Worm (Caenorhabditis elegans) whole organism, L1 larva: ENCODE results near the gene srh-88.
"Not testable (repeated sequence)": the region's sequence is repeated elsewhere in the genome, so short reads cannot be mapped to it uniquely, and the experiment has no call there.

ENCODE experiments used
- C34B4.2 ChIP-seq: sonication (generic microtip); optimal IDR thresholded peaks from 2 replicates; lab custom pipeline; 2017; ENCODE audit warnings: mild to moderate bottlenecking, missing genetic modification characterization, missing compliant biosample characterization
- aha-1 ChIP-seq: fragments of 150-350 bp; optimal IDR thresholded peaks from 2 replicates; lab custom pipeline; 2014; ENCODE audit warnings: missing biosample characterization, missing genetic modification characterization
- aly-2 ChIP-seq: fragments of 150-350 bp; optimal IDR thresholded peaks from 2 replicates; lab custom pipeline; 2014; ENCODE audit warnings: missing biosample characterization, missing genetic modification characterization
- blmp-1 ChIP-seq: fragments of 150-350 bp; optimal IDR thresholded peaks from 2 replicates; lab custom pipeline; 2014; ENCODE audit warnings: missing biosample characterization, missing genetic modification characterization
- ceh-8 ChIP-seq: fragments of 200-800 bp; sonication (Bioruptor generic); optimal IDR thresholded peaks from 2 replicates; lab custom pipeline; 2018; ENCODE audit warnings: mild to moderate bottlenecking, missing genetic modification characterization, moderate library complexity, missing compliant biosample characterization
- ces-1 ChIP-seq: fragments of 150-350 bp; optimal IDR thresholded peaks from 2 replicates; lab custom pipeline; 2014; ENCODE audit warnings: missing biosample characterization, missing genetic modification reagents, missing genetic modification characterization
- dpl-1 ChIP-seq, 3 experiments: fragments of 150-350 bp in 2 of 3; sonication (generic microtip) in 1 of 3; optimal IDR thresholded peaks; 2 replicates each; lab custom pipeline; 2014 to 2017; ENCODE audit warnings: missing biosample characterization in 3 of 3, missing genetic modification characterization in 3 of 3, missing genetic modification reagents in 3 of 3
- efl-3 ChIP-seq: fragments of 200-800 bp; sonication (Bioruptor generic); optimal IDR thresholded peaks from 2 replicates; lab custom pipeline; 2018; ENCODE audit warnings: mild to moderate bottlenecking, missing genetic modification characterization, missing compliant biosample characterization
- egl-13 ChIP-seq: sonication (generic microtip); optimal IDR thresholded peaks from 2 replicates; lab custom pipeline; 2016; ENCODE audit warnings: missing genotype, missing genetic modification reagents, missing genetic modification characterization, missing compliant biosample characterization
- egl-27 ChIP-seq, 2 experiments: fragments of 150-350 bp in 1 of 2; sonication (generic microtip); optimal IDR thresholded peaks; 3 replicates each; lab custom pipeline; 2017 to 2018; ENCODE audit warnings: missing biosample characterization in 2 of 2, missing genetic modification characterization in 2 of 2, missing genetic modification reagents in 2 of 2
- elt-2 ChIP-seq: sonication (generic microtip); optimal IDR thresholded peaks from 2 replicates; lab custom pipeline; 2016; ENCODE audit warnings: missing genetic modification characterization, mild to moderate bottlenecking, inconsistent platforms, missing compliant biosample characterization, missing genetic modification reagents
- fkh-8 ChIP-seq: sonication (generic microtip); optimal IDR thresholded peaks from 2 replicates; lab custom pipeline; 2016; ENCODE audit warnings: mild to moderate bottlenecking, missing genetic modification characterization, missing compliant biosample characterization
- fos-1 ChIP-seq: fragments of 150-350 bp; optimal IDR thresholded peaks from 2 replicates; lab custom pipeline; 2014; ENCODE audit warnings: missing biosample characterization, missing genetic modification characterization
- grh-1 ChIP-seq: fragments of 200-800 bp; sonication (Bioruptor generic); IDR thresholded peaks from 2 replicates; pipeline ENCODE4 v1.3.6; 2022; ENCODE audit warnings: missing genetic modification reagents, missing genetic modification characterization, missing compliant biosample characterization
- hlh-17 ChIP-seq: fragments of 200-800 bp; sonication (Bioruptor generic); optimal IDR thresholded peaks from 2 replicates; lab custom pipeline; 2018; ENCODE audit warnings: missing genetic modification characterization, mild to moderate bottlenecking, missing compliant biosample characterization, moderate library complexity, borderline replicate concordance
- hlh-4 ChIP-seq: sonication (generic microtip); optimal IDR thresholded peaks from 2 replicates; lab custom pipeline; 2016; ENCODE audit warnings: mild to moderate bottlenecking, missing genetic modification characterization, missing compliant biosample characterization
- hpl-2 ChIP-seq: fragments of 150-350 bp; optimal IDR thresholded peaks from 2 replicates; lab custom pipeline; 2014; ENCODE audit warnings: missing biosample characterization, missing genetic modification reagents, missing genetic modification characterization
- lin-13 ChIP-seq: fragments of 150-350 bp; optimal IDR thresholded peaks from 2 replicates; lab custom pipeline; 2014; ENCODE audit warnings: missing biosample characterization, missing genetic modification reagents, missing genetic modification characterization
- lin-15B ChIP-seq: fragments of 150-350 bp; sonication (generic microtip); optimal IDR thresholded peaks from 3 replicates; lab custom pipeline; 2014; ENCODE audit warnings: missing biosample characterization, missing genetic modification characterization
- lin-39 ChIP-seq: fragments of 150-350 bp; optimal IDR thresholded peaks from 2 replicates; lab custom pipeline; 2014; ENCODE audit warnings: missing biosample characterization, missing genetic modification reagents, missing genetic modification characterization
- lsy-2 ChIP-seq, 2 experiments: fragments of 150-350 bp; optimal IDR thresholded peaks; 2 replicates each; lab custom pipeline; 2014; ENCODE audit warnings: missing biosample characterization in 2 of 2, missing genetic modification characterization in 2 of 2
- mab-9 ChIP-seq: fragments of 200-800 bp; sonication (Bioruptor generic); IDR thresholded peaks from 2 replicates; pipeline ENCODE4 v1.3.6; 2022; ENCODE audit warnings: missing genetic modification reagents, missing genetic modification characterization, missing compliant biosample characterization
- mef-2 ChIP-seq: fragments of 150-350 bp; optimal IDR thresholded peaks from 2 replicates; lab custom pipeline; 2014; ENCODE audit warnings: missing biosample characterization, missing genetic modification characterization
- nhr-19 ChIP-seq: fragments of 200-800 bp; sonication (Bioruptor generic); conservative IDR thresholded peaks from 2 replicates; pipeline ENCODE4 v1.3.6; 2022; ENCODE audit warnings: missing genetic modification characterization, missing compliant biosample characterization
- nhr-20 ChIP-seq: sonication (generic microtip); optimal IDR thresholded peaks from 2 replicates; lab custom pipeline; 2016; ENCODE audit warnings: mild to moderate bottlenecking, missing genetic modification characterization, missing compliant biosample characterization
- nhr-71 ChIP-seq: sonication (generic microtip); optimal IDR thresholded peaks from 2 replicates; lab custom pipeline; 2016; ENCODE audit warnings: mild to moderate bottlenecking, missing genetic modification characterization, moderate library complexity, missing compliant biosample characterization
- nhr-76 ChIP-seq: sonication (generic microtip); optimal IDR thresholded peaks from 2 replicates; lab custom pipeline; 2017; ENCODE audit warnings: missing biosample characterization, missing genetic modification characterization
- rnt-1 ChIP-seq: sonication (generic microtip); optimal IDR thresholded peaks from 2 replicates; lab custom pipeline; 2016; ENCODE audit warnings: mild to moderate bottlenecking, missing genetic modification characterization, moderate library complexity, missing compliant biosample characterization
- snpc-4 ChIP-seq: fragments of 150-350 bp; optimal IDR thresholded peaks from 2 replicates; lab custom pipeline; 2014; ENCODE audit warnings: missing biosample characterization, missing genetic modification characterization
- snu-23 ChIP-seq: sonication (generic microtip); optimal IDR thresholded peaks from 2 replicates; lab custom pipeline; 2016; ENCODE audit warnings: missing genetic modification characterization, missing compliant biosample characterization
- sptf-1 ChIP-seq: fragments of 150-350 bp; optimal IDR thresholded peaks from 2 replicates; lab custom pipeline; 2014; ENCODE audit warnings: missing biosample characterization, missing genetic modification characterization
- unc-30 ChIP-seq: sonication (generic microtip); optimal IDR thresholded peaks from 2 replicates; lab custom pipeline; 2017; ENCODE audit warnings: missing biosample characterization, missing genetic modification characterization
- xbp-1 ChIP-seq: sonication (generic microtip); optimal IDR thresholded peaks from 2 replicates; lab custom pipeline; 2016; ENCODE audit warnings: missing genetic modification characterization, missing compliant biosample characterization
- zag-1 ChIP-seq: fragments of 150-350 bp; optimal IDR thresholded peaks from 2 replicates; lab custom pipeline; 2014; ENCODE audit warnings: missing biosample characterization, missing genetic modification characterization
- ztf-11 ChIP-seq, 2 experiments: sonication (generic microtip); optimal IDR thresholded peaks; 2 replicates each; lab custom pipeline; 2016 to 2017; ENCODE audit warnings: missing genetic modification characterization in 2 of 2, missing biosample characterization in 1 of 2, missing compliant biosample characterization in 1 of 2

Gene srh-88

ce11 chrV:2985309-2985708 is 20.6 kb upstream of the srh-88 start, which contains the start of gene srw-139:
TSS of gene srw-139 (minus strand) at chrV:2985409.
- TF ChIP-seq zag-1 (tag; lab: Kevin White, UChicago) = no peak
- no peak for TF ChIP-seq hlh-4
- TF ChIP-seq nhr-71 = no peak
- TF ChIP-seq blmp-1 = no peak
- TF ChIP-seq mef-2 (tag; lab: Kevin White, UChicago) = no peak

- TF ChIP-seq nhr-20 = no peak
- no peak for TF ChIP-seq nhr-76
- no peak for TF ChIP-seq C34B4.2
- TF ChIP-seq ces-1 (GFP tag; lab: Kevin White, UChicago) = no peak
- TF ChIP-seq nhr-19 = no peak
- no peak for TF ChIP-seq lin-15B (tag; lab: Kevin White, UChicago)
- no peak for TF ChIP-seq blmp-1
- no peak for TF ChIP-seq mab-9 (GFP tag; lab: Robert Waterston, UW)
- TF ChIP-seq fos-1 (tag; lab: Kevin White, UChicago) = no peak
- TF ChIP-seq lin-39 (tag; lab: Kevin White, UChicago) = no peak
- no peak for TF ChIP-seq grh-1 (GFP tag; lab: Robert Waterston, UW)
- no peak for TF ChIP-seq egl-13
- TF ChIP-seq xbp-1 (tag; lab: Kevin White, UChicago) = no peak
- TF ChIP-seq snpc-4 (tag; lab: Kevin White, UChicago) = no peak
- TF ChIP-seq ztf-11 (tag; optimal IDR thresholded peaks at IDR 0.05; lab: Kevin White, UChicago) = no peak
- TF ChIP-seq, all 84 proteins: peak for 0
These were observed 18.7 kb upstream of the srh-88 start, which contains the start of gene srw-117 for ce11 chrV:2983351-2983750. TSS of gene srw-117 (minus strand) at chrV:2983451.

ce11 chrV:2979978-2980377 is 15.3 kb upstream of the srh-88 start, which contains the start of gene srw-118:
TSS of gene srw-118 (minus strand) at chrV:2980078.
- TF ChIP-seq hlh-4 = no peak
- TF ChIP-seq sptf-1 = no peak
- no peak for TF ChIP-seq snu-23 (GFP tag; lab: Kevin White, UChicago)
- TF ChIP-seq efl-3 = no peak
- no peak for TF ChIP-seq dpl-1 (GFP tag; optimal IDR thresholded peaks at IDR 0.05; lab: Kevin White, UChicago)

ce11 chrV:2976287-2976686 is 11.6 kb upstream of the srh-88 start, which contains the start of gene srw-124:
TSS of gene srw-124 (plus strand) at chrV:2976587.
- no peak for TF ChIP-seq aha-1 (tag; lab: Kevin White, UChicago)
- TF ChIP-seq hlh-17 (GFP tag; lab: Kevin White, UChicago) = no peak
- TF ChIP-seq fkh-8 (tag; lab: Kevin White, UChicago) = no peak
- no peak for TF ChIP-seq elt-2 (tag; lab: Kevin White, UChicago)
- TF ChIP-seq lsy-2 (tag; optimal IDR thresholded peaks at IDR 0.05; lab: Kevin White, UChicago) = no peak
- no peak for TF ChIP-seq ztf-11 (tag; optimal IDR thresholded peaks at IDR 0.05; lab: Kevin White, UChicago)
- TF ChIP-seq ces-1 (GFP tag; lab: Kevin White, UChicago) = no peak
- no peak for TF ChIP-seq dpl-1 (GFP tag; optimal IDR thresholded peaks at IDR 0.05; lab: Kevin White, UChicago)
- TF ChIP-seq ceh-8 (GFP tag; lab: Kevin White, UChicago) = no peak
- no peak for TF ChIP-seq xbp-1 (tag; lab: Kevin White, UChicago)
- TF ChIP-seq sptf-1 = no peak
- TF ChIP-seq lin-13 (GFP tag; lab: Kevin White, UChicago) = no peak
- TF ChIP-seq aly-2 (tag; lab: Kevin White, UChicago) = no peak
- no peak for TF ChIP-seq rnt-1 (tag; lab: Kevin White, UChicago)
- TF ChIP-seq hpl-2 (GFP tag; lab: Kevin White, UChicago) = no peak
- TF ChIP-seq unc-30 (tag; lab: Kevin White, UChicago) = no peak
- no peak for TF ChIP-seq nhr-20

- TF ChIP-seq efl-3; lsy-2 (tag; optimal IDR thresholded peaks at IDR 0.05; lab: Kevin White, UChicago); egl-27 (tag; optimal IDR thresholded peaks at IDR 0.05; lab: Kevin White, UChicago): not testable (repeated sequence)
These were observed 10.6 kb upstream of the srh-88 start, which contains the start of gene srw-123 for ce11 chrV:2975285-2975684. TSS of gene srw-123 (minus strand) at chrV:2975385.
